Fruit fly (Drosophila melanogaster) whole organism: Measurements from ENCODE around the gene CG31248.

Experiments
- CG8478 ChIP-seq: fragments of >200 bp; optimal IDR thresholded peaks from 2 replicates; lab custom pipeline; 2018; ENCODE audit warnings: inconsistent platforms
- Dll ChIP-seq: fragments of >200 bp; optimal IDR thresholded peaks from 2 replicates; lab custom pipeline; 2017
- EcR ChIP-seq, 2 experiments: fragments of >200 bp; optimal IDR thresholded peaks; 2 replicates each; lab custom pipeline; 2017; ENCODE audit warnings: missing biosample characterization in 2 of 2, missing genetic modification characterization in 2 of 2, missing genetic modification reagents in 2 of 2
- pan ChIP-seq: fragments of >200 bp; optimal IDR thresholded peaks from 2 replicates; lab custom pipeline; 2017
- psq ChIP-seq: fragments of >200 bp; optimal IDR thresholded peaks from 2 replicates; lab custom pipeline; 2017
- usp ChIP-seq: fragments of >200 bp; optimal IDR thresholded peaks from 2 replicates; lab custom pipeline; 2017; ENCODE audit warnings: missing biosample characterization, missing genetic modification characterization, mixed read lengths

- TF ChIP-seq EcR (GFP tag; optimal IDR thresholded peaks at IDR 0.05; lab: Kevin White, UChicago) (no peak), usp (no peak), pan (lab: Kevin White, UChicago) (no peak), psq (lab: Kevin White, UChicago) (no peak), CG8478 (lab: Kevin White, UChicago) (no peak), Dll (lab: Kevin White, UChicago) (no peak)
These were observed 6.0 kb upstream of the CG31248 start for dm6 chr3R:7123073-7123572.
